Fruit fly (Drosophila melanogaster): ENCODE data around the gene nero.

Gene nero

DNA sequence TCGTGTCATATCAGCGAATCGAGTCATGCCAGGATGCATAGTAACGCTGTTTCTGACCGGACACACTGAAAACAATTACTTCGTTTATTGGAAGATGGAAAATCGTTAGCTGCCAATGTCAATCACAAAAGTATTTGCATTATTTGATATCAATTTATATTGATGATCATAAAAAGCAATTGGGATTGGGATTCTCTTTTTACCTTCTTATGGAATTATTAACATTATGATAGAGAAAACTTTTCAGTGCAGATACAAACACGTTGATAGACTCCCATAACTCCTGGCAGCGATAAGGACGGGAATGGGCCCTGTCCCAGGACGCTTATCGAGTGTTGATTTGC lies 40.5 kb downstream of the nero start (continued):
- TF ChIP-seq CG12391 (tag; optimal IDR thresholded peaks at IDR 0.05) (peak; percentile 14), zfh1 (GFP tag; IDR thresholded peaks at IDR 0.05) (0 out of 3 replicates have a peak, but pooled peaks have one; percentile 17), CG10979 (tag; optimal IDR thresholded peaks at IDR 0.05) (peak; percentile 50), CG6854 (GFP tag; optimal IDR thresholded peaks at IDR 0.05) (no peak), disco-r (GFP tag; optimal IDR thresholded peaks at IDR 0.05) (no peak), unpg (GFP tag; optimal IDR thresholded peaks at IDR 0.05) (peak; percentile 10), Hsf (GFP tag; optimal IDR thresholded peaks at IDR 0.05) (peak; percentile 4), z (GFP tag; IDR thresholded peaks at IDR 0.05) (no peak), D19A (tag; optimal IDR thresholded peaks at IDR 0.05) (peak; percentile 0), croc (GFP tag; conservative IDR thresholded peaks at IDR 0.05) (no peak), CG2712 (tag; optimal IDR thresholded peaks at IDR 0.05) (peak; percentile 33), gem (tag; optimal IDR thresholded peaks at IDR 0.05) (peak; percentile 56), CG15696 (tag; optimal IDR thresholded peaks at IDR 0.05) (peak; percentile 63), Chrac-16 (GFP tag; optimal IDR thresholded peaks at IDR 0.05) (peak; percentile 10), CG10209 (GFP tag; optimal IDR thresholded peaks at IDR 0.05) (peak; percentile 11), chif (GFP tag; optimal IDR thresholded peaks at IDR 0.05) (peak in 1 of 2 experiments; percentile 13), B-H2 (GFP tag; optimal IDR thresholded peaks at IDR 0.05) (no peak), dmrt11E (tag; optimal IDR thresholded peaks at IDR 0.05) (peak; percentile 72), zf30C (GFP tag; optimal IDR thresholded peaks at IDR 0.05) (peak; percentile 71), C15 (GFP tag; IDR thresholded peaks at IDR 0.05) (no peak), Ets65A (GFP tag) (peak; percentile 72), Xrp1 (GFP tag; IDR thresholded peaks at IDR 0.05) (peak; percentile 23; the same call in 1 of the 2 replicates), CHES-1-like (GFP tag; optimal IDR thresholded peaks at IDR 0.05) (no peak), CG9727 (GFP tag; optimal IDR thresholded peaks at IDR 0.05) (peak; percentile 48), trem (tag; optimal IDR thresholded peaks at IDR 0.05) (peak; percentile 41), CG15479 (GFP tag; optimal IDR thresholded peaks at IDR 0.05) (peak; percentile 54), ara (GFP tag; IDR thresholded peaks at IDR 0.05) (peak; percentile 41; the same call in 1 of the 2 replicates), fd102C (GFP tag; optimal IDR thresholded peaks at IDR 0.05) (peak; percentile 64), pnt (GFP tag; optimal IDR thresholded peaks at IDR 0.05) (peak; percentile 0)

DNA sequence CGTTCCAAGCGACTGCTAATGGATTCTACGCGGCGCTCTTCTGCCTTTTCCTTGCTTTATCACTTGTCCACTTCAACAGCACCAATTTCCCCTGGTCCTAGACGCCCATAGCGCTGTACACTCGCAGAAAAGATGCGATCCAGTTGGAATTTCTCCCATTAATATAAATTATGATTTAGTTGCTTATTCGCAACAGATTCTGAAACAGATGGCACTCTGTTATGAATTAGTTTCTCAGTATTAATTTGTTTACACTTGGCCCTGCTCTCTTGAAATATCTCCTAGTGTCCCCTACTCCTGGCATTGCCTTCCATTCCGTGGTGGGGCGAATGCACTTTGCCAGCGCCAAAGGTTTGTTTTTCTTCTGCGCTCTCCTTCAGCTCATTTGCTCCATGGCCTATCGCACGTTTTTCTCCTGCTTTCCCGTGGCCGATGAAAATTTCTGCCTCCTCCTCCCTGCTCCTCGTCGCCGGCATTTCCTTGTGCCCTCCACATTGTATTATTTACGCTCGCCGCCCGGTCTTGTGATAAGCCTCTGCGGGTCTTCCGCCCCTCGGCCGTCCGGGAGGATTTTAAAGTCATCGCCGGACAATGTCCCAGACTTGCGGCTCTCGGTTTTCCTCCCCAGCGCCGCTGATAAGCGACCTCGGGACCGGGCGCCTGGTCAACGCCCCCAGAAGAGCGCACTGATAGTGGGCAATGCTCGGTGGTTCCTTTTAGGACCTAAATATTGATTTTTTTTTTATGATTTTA lies 41.0 kb downstream of the nero start:
- TF ChIP-seq CG10979 (tag; optimal IDR thresholded peaks at IDR 0.05) (peak; percentile 74), CG4404 (GFP tag; IDR thresholded peaks at IDR 0.05) (peak; percentile 52; the same call in 1 of the 2 replicates), CG12391 (tag; optimal IDR thresholded peaks at IDR 0.05) (peak; percentile 8), CG17361 (GFP tag; IDR thresholded peaks at IDR 0.05) (peak; percentile 41; the same call in 1 of the 3 replicates), CG2712 (tag; optimal IDR thresholded peaks at IDR 0.05) (peak; percentile 78), CG11695 (GFP tag; IDR thresholded peaks at IDR 0.05) (0 out of 3 replicates have a peak, but pooled peaks have one; percentile 24), fd96Cb (tag; optimal IDR thresholded peaks at IDR 0.05) (peak; percentile 16), lola (GFP tag; optimal IDR thresholded peaks at IDR 0.05) (peak in 1 of 3 experiments; percentile 17), CG6272 (GFP tag; IDR thresholded peaks at IDR 0.05) (peak; percentile 32; the same call in 1 of the 2 replicates), tin (GFP tag; optimal IDR thresholded peaks at IDR 0.05) (peak; percentile 54), CG14441 (GFP tag; IDR thresholded peaks at IDR 0.05) (no peak), CG14710 (tag; optimal IDR thresholded peaks at IDR 0.05) (peak; percentile 49), CG6791 (GFP tag; IDR thresholded peaks at IDR 0.05; ENCODE audit: partially characterized antibody) (no peak), CG7357 (GFP tag; IDR thresholded peaks at IDR 0.05) (peak; percentile 47; the same call in 2 of the 3 replicates), gem (tag; optimal IDR thresholded peaks at IDR 0.05) (peak; percentile 23), Nf-YB (GFP tag; optimal IDR thresholded peaks at IDR 0.05) (no peak), ase (GFP tag; IDR thresholded peaks at IDR 0.05) (no peak), H15 (GFP tag; IDR thresholded peaks at IDR 0.05) (peak; percentile 35; the same call in 1 of the 3 replicates), bigmax (GFP tag; optimal IDR thresholded peaks at IDR 0.05) (no peak), dmrt11E (tag; optimal IDR thresholded peaks at IDR 0.05) (peak; percentile 80), CG34422 (GFP tag; IDR thresholded peaks at IDR 0.05) (0 out of 3 replicates have a peak, but pooled peaks have one; percentile 27), Ptx1 (GFP tag; IDR thresholded peaks at IDR 0.05) (peak; percentile 45; the same call in 1 of the 2 replicates), CG16815 (GFP tag; optimal IDR thresholded peaks at IDR 0.05) (peak; percentile 48), CG33213 (GFP tag; optimal IDR thresholded peaks at IDR 0.05) (no peak)
